Fruit fly (Drosophila melanogaster) whole organism, embryonic: Measurements from ENCODE around the gene Upf1.

Experiments used
- Adf1 ChIP-seq: fragments of 200-800 bp; sonication (Bioruptor generic); IDR thresholded peaks from 2 replicates; pipeline ENCODE4 v1.3.6; 2022; ENCODE audit warnings: missing biosample characterization, missing genetic modification characterization
- CG10431 ChIP-seq: fragments of 200-800 bp; sonication (Bioruptor generic); optimal IDR thresholded peaks from 3 replicates; lab custom pipeline; 2018; ENCODE audit warnings: missing biosample characterization, mild to moderate bottlenecking, missing genetic modification characterization
- CG10462 ChIP-seq: fragments of 200-800 bp; sonication (Bioruptor generic); optimal IDR thresholded peaks from 2 replicates; lab custom pipeline; 2016; ENCODE audit warnings: missing biosample characterization, missing genetic modification characterization
- CG10654 ChIP-seq: fragments of 200-800 bp; sonication (Bioruptor generic); optimal IDR thresholded peaks from 2 replicates; lab custom pipeline; 2016; ENCODE audit warnings: missing biosample characterization, missing genetic modification characterization
- CG1233 ChIP-seq: fragments of 200-800 bp; sonication (Bioruptor generic); optimal IDR thresholded peaks from 4 replicates; lab custom pipeline; 2018; ENCODE audit warnings: missing biosample characterization, mild to moderate bottlenecking, missing genetic modification characterization
- CG12391 ChIP-seq: fragments of 200-800 bp; sonication (Bioruptor generic); optimal IDR thresholded peaks from 3 replicates; lab custom pipeline; 2018; ENCODE audit warnings: missing biosample characterization, mild to moderate bottlenecking, missing genetic modification characterization, moderate library complexity
- CG12659 ChIP-seq: fragments of 200-800 bp; sonication (Bioruptor generic); optimal IDR thresholded peaks from 3 replicates; lab custom pipeline; 2017; ENCODE audit warnings: mild to moderate bottlenecking, missing biosample characterization, missing genetic modification reagents, missing genetic modification characterization
- CG15269 ChIP-seq: fragments of 200-800 bp; sonication (Bioruptor generic); optimal IDR thresholded peaks from 2 replicates; lab custom pipeline; 2018; ENCODE audit warnings: missing biosample characterization, mild to moderate bottlenecking, missing genetic modification characterization, moderate library complexity
- CG17328 ChIP-seq: fragments of 200-800 bp; sonication (Bioruptor generic); IDR thresholded peaks from 2 replicates; pipeline ENCODE4 v1.3.6; 2022; ENCODE audit warnings: missing biosample characterization, missing genetic modification characterization
- CG18476 ChIP-seq: fragments of 200-800 bp; sonication (Bioruptor generic); optimal IDR thresholded peaks from 2 replicates; lab custom pipeline; 2016; ENCODE audit warnings: missing biosample characterization, mild to moderate bottlenecking, missing genetic modification characterization
- CG18764 ChIP-seq: fragments of 200-800 bp; sonication (Bioruptor generic); optimal IDR thresholded peaks from 3 replicates; lab custom pipeline; 2016; ENCODE audit warnings: missing biosample characterization, missing genetic modification characterization
- CG2120 ChIP-seq: fragments of 200-800 bp; sonication (Bioruptor generic); optimal IDR thresholded peaks from 3 replicates; lab custom pipeline; 2016; ENCODE audit warnings: missing biosample characterization, missing genetic modification characterization
- CG2678 ChIP-seq: fragments of 200-800 bp; sonication (Bioruptor generic); optimal IDR thresholded peaks from 3 replicates; lab custom pipeline; 2019; ENCODE audit warnings: missing biosample characterization, mild to moderate bottlenecking, missing genetic modification characterization, moderate library complexity
- CG31388 ChIP-seq: fragments of 200-800 bp; sonication (Bioruptor generic); optimal IDR thresholded peaks from 2 replicates; lab custom pipeline; 2016; ENCODE audit warnings: missing biosample characterization, missing genetic modification characterization
- CG3407 ChIP-seq: fragments of 200-800 bp; sonication (Bioruptor generic); optimal IDR thresholded peaks from 2 replicates; lab custom pipeline; 2018; ENCODE audit warnings: missing biosample characterization, mild to moderate bottlenecking, missing genetic modification characterization
- CG34376 ChIP-seq: fragments of 200-800 bp; sonication (Bioruptor generic); optimal IDR thresholded peaks from 2 replicates; lab custom pipeline; 2018; ENCODE audit warnings: missing biosample characterization, mild to moderate bottlenecking, missing genetic modification characterization
- CG34422 ChIP-seq: fragments of 200-800 bp; sonication (Bioruptor generic); IDR thresholded peaks from 3 replicates; pipeline ENCODE4 v1.3.6; 2022; ENCODE audit warnings: missing biosample characterization, missing genetic modification characterization
- CG8388 ChIP-seq: fragments of 200-800 bp; sonication (Bioruptor generic); optimal IDR thresholded peaks from 2 replicates; lab custom pipeline; 2019; ENCODE audit warnings: missing biosample characterization, mild to moderate bottlenecking, missing genetic modification characterization, moderate library complexity
- CG8765 ChIP-seq: fragments of 200-800 bp; sonication (Bioruptor generic); IDR thresholded peaks from 2 replicates; pipeline ENCODE4 v1.3.6; 2022; ENCODE audit warnings: missing biosample characterization, missing genetic modification characterization
- CG9727 ChIP-seq: fragments of 200-800 bp; sonication (Bioruptor generic); optimal IDR thresholded peaks from 3 replicates; lab custom pipeline; 2017; ENCODE audit warnings: missing biosample characterization, mild to moderate bottlenecking, missing genetic modification characterization
- CrebB ChIP-seq: fragments of 200-800 bp; sonication (Bioruptor generic); optimal IDR thresholded peaks from 3 replicates; lab custom pipeline; 2018; ENCODE audit warnings: missing biosample characterization, mild to moderate bottlenecking, missing genetic modification characterization
- Ets65A ChIP-seq: fragments of 200-800 bp; sonication (Bioruptor generic); peaks from one replicate; lab custom pipeline; 2016; ENCODE audit warnings: missing biosample characterization, missing genetic modification characterization
- H2.0 ChIP-seq: fragments of 200-800 bp; sonication (Bioruptor generic); IDR thresholded peaks from 2 replicates; pipeline ENCODE4 v1.3.6; 2022; ENCODE audit warnings: missing biosample characterization, missing genetic modification characterization
- HLHmδ ChIP-seq: fragments of 200-800 bp; sonication (Bioruptor generic); optimal IDR thresholded peaks from 2 replicates; lab custom pipeline; 2018; ENCODE audit warnings: missing biosample characterization, mild to moderate bottlenecking, missing genetic modification characterization, moderate library complexity
- Hmx ChIP-seq: fragments of 200-800 bp; sonication (Bioruptor generic); optimal IDR thresholded peaks from 2 replicates; lab custom pipeline; 2016; ENCODE audit warnings: missing biosample characterization, missing genetic modification characterization
- Pdp1 ChIP-seq, 2 experiments: fragments of 200-800 bp; sonication (Bioruptor generic); optimal IDR thresholded peaks; 3 replicates each; lab custom pipeline; 2016; ENCODE audit warnings: missing biosample characterization in 2 of 2, missing genetic modification characterization in 2 of 2, mild to moderate bottlenecking in 1 of 2, moderate library complexity in 1 of 2
- Ravus ChIP-seq: fragments of 200-800 bp; sonication (Bioruptor generic); IDR thresholded peaks from 2 replicates; pipeline ENCODE4 v1.3.6; 2022; ENCODE audit warnings: missing biosample characterization, missing genetic modification characterization
- ato ChIP-seq: fragments of 200-800 bp; sonication (Bioruptor generic); IDR thresholded peaks from 2 replicates; pipeline ENCODE4 v1.3.6; 2022; ENCODE audit warnings: missing biosample characterization, missing genetic modification characterization; ENCODE audit not compliant: partially characterized antibody
- br ChIP-seq: fragments of >200 bp; optimal IDR thresholded peaks from 2 replicates; lab custom pipeline; 2017
- cad ChIP-seq: fragments of >200 bp; optimal IDR thresholded peaks from 2 replicates; lab custom pipeline; 2017; ENCODE audit warnings: missing biosample characterization, missing genetic modification characterization
- croc ChIP-seq: fragments of 200-800 bp; sonication (Bioruptor generic); conservative IDR thresholded peaks from 3 replicates; pipeline ENCODE4 v1.3.6; 2022; ENCODE audit warnings: missing biosample characterization, missing genetic modification characterization
- crp ChIP-seq, 2 experiments: fragments of 200-800 bp; sonication (Bioruptor generic); optimal IDR thresholded peaks; 2 replicates in 1 of 2; 3 replicates in 1 of 2; lab custom pipeline; 2017; ENCODE audit warnings: missing biosample characterization in 2 of 2, missing genetic modification characterization in 2 of 2, mild to moderate bottlenecking in 1 of 2, moderate library complexity in 1 of 2
- cwo ChIP-seq: fragments of 200-800 bp; sonication (Bioruptor generic); optimal IDR thresholded peaks from 3 replicates; lab custom pipeline; 2017; ENCODE audit warnings: missing biosample characterization, missing genetic modification characterization, mild to moderate bottlenecking, moderate library complexity, missing genetic modification reagents
- dysf ChIP-seq: fragments of 200-800 bp; sonication (Bioruptor generic); IDR thresholded peaks from 3 replicates; pipeline ENCODE4 v1.3.6; 2022; ENCODE audit warnings: missing biosample characterization, missing genetic modification characterization
- ems ChIP-seq: fragments of 200-800 bp; sonication (Bioruptor generic); optimal IDR thresholded peaks from 3 replicates; lab custom pipeline; 2016; ENCODE audit warnings: missing biosample characterization, missing genetic modification characterization
- eve ChIP-seq, 2 experiments: fragments of >200 bp; optimal IDR thresholded peaks; 2 replicates each; lab custom pipeline; 2017; ENCODE audit warnings: missing biosample characterization in 2 of 2, missing genetic modification characterization in 2 of 2
- fd3F ChIP-seq: fragments of 200-800 bp; sonication (Bioruptor generic); optimal IDR thresholded peaks from 2 replicates; lab custom pipeline; 2018; ENCODE audit warnings: missing biosample characterization, mild to moderate bottlenecking, missing genetic modification characterization, moderate library complexity
- fd64A ChIP-seq: fragments of 200-800 bp; sonication (Bioruptor generic); optimal IDR thresholded peaks from 3 replicates; lab custom pipeline; 2018; ENCODE audit warnings: missing biosample characterization, mild to moderate bottlenecking, missing genetic modification characterization
- fu2 ChIP-seq: fragments of 200-800 bp; sonication (Bioruptor generic); optimal IDR thresholded peaks from 2 replicates; lab custom pipeline; 2016; ENCODE audit warnings: missing biosample characterization, missing genetic modification characterization
- gem ChIP-seq: fragments of 200-800 bp; sonication (Bioruptor generic); optimal IDR thresholded peaks from 2 replicates; lab custom pipeline; 2019; ENCODE audit warnings: missing biosample characterization, mild to moderate bottlenecking, missing genetic modification characterization, moderate library complexity
- hb ChIP-seq: fragments of 200-800 bp; sonication (Bioruptor generic); IDR thresholded peaks from 3 replicates; pipeline ENCODE4 v1.3.6; 2022; ENCODE audit warnings: missing biosample characterization, missing genetic modification characterization; ENCODE audit not compliant: partially characterized antibody
- kay ChIP-seq: fragments of 200-800 bp; sonication (Bioruptor generic); optimal IDR thresholded peaks from 2 replicates; lab custom pipeline; 2016; ENCODE audit warnings: missing biosample characterization, missing genetic modification characterization
- luna ChIP-seq: fragments of 200-800 bp; sonication (Bioruptor generic); optimal IDR thresholded peaks from 2 replicates; lab custom pipeline; 2016; ENCODE audit warnings: missing biosample characterization, missing genetic modification characterization
- maf-S ChIP-seq: fragments of 200-800 bp; sonication (Bioruptor generic); optimal IDR thresholded peaks from 2 replicates; lab custom pipeline; 2016; ENCODE audit warnings: missing biosample characterization, missing genetic modification characterization
- p53 ChIP-seq: fragments of 200-800 bp; sonication (Bioruptor generic); optimal IDR thresholded peaks from 2 replicates; lab custom pipeline; 2016; ENCODE audit warnings: missing biosample characterization, missing genetic modification characterization
- pnt ChIP-seq: fragments of 200-800 bp; sonication (Bioruptor generic); optimal IDR thresholded peaks from 3 replicates; lab custom pipeline; 2016; ENCODE audit warnings: missing biosample characterization, missing genetic modification characterization
- pros ChIP-seq: fragments of 200-800 bp; sonication (Bioruptor generic); optimal IDR thresholded peaks from 3 replicates; lab custom pipeline; 2019; ENCODE audit warnings: missing biosample characterization, mild to moderate bottlenecking, missing genetic modification characterization, moderate library complexity
- ranshi ChIP-seq: fragments of 200-800 bp; sonication (Bioruptor generic); IDR thresholded peaks from 2 replicates; pipeline ENCODE4 v1.3.6; 2022; ENCODE audit warnings: missing biosample characterization, missing genetic modification characterization
- slp2 ChIP-seq: fragments of 200-800 bp; sonication (Bioruptor generic); optimal IDR thresholded peaks from 2 replicates; lab custom pipeline; 2016; ENCODE audit warnings: missing biosample characterization, missing genetic modification characterization
- unpg ChIP-seq: fragments of 200-800 bp; sonication (Bioruptor generic); optimal IDR thresholded peaks from 3 replicates; lab custom pipeline; 2018; ENCODE audit warnings: missing biosample characterization, mild to moderate bottlenecking, missing genetic modification characterization, moderate library complexity
- vfl ChIP-seq: fragments of 200-800 bp; sonication (Bioruptor generic); optimal IDR thresholded peaks from 2 replicates; lab custom pipeline; 2016; ENCODE audit warnings: missing biosample characterization, missing genetic modification characterization
- wek ChIP-seq: fragments of 200-800 bp; sonication (Bioruptor generic); optimal IDR thresholded peaks from 3 replicates; lab custom pipeline; 2018; ENCODE audit warnings: missing biosample characterization, mild to moderate bottlenecking, missing genetic modification characterization, moderate library complexity

Upf1 gene

dm6 chrX:11868866-11869265 is 36.3 kb downstream of the Upf1 start, which contains the start of the genes Nrd1 and CG1847 (continued):
- TF ChIP-seq Adf1 (GFP tag; lab: Robert Waterston, UW) (no peak), p53 (GFP tag; lab: Kevin White, UChicago) (no peak), pnt (no peak), croc (no peak), CG34376 (GFP tag; lab: Kevin White, UChicago) (no peak), CG3407 (GFP tag; lab: Kevin White, UChicago) (no peak), Hmx (GFP tag; lab: Kevin White, UChicago) (no peak), CG10654 (GFP tag; lab: Kevin White, UChicago) (no peak), pros (GFP tag; lab: Kevin White, UChicago) (no peak), unpg (GFP tag; lab: Kevin White, UChicago) (no peak), CG2120 (GFP tag; lab: Kevin White, UChicago) (no peak), crp (GFP tag; optimal IDR thresholded peaks at IDR 0.05; lab: Kevin White, UChicago) (no peak), CG1233 (GFP tag; lab: Kevin White, UChicago) (no peak), HLHmδ (GFP tag; lab: Kevin White, UChicago) (no peak), maf-S (GFP tag; lab: Kevin White, UChicago) (no peak), CG31388 (GFP tag; lab: Kevin White, UChicago) (no peak), vfl (no peak), ems (GFP tag; lab: Kevin White, UChicago) (no peak), Pdp1 (GFP tag; optimal IDR thresholded peaks at IDR 0.05; lab: Kevin White, UChicago) (no peak), Ets65A (GFP tag; lab: Kevin White, UChicago) (no peak), kay (no peak), slp2 (GFP tag; lab: Kevin White, UChicago) (no peak), CrebB (tag; lab: Kevin White, UChicago) (no peak), CG12659 (GFP tag; lab: Kevin White, UChicago) (peak; percentile 57), cad (GFP tag; lab: Kevin White, UChicago) (no peak), gem (tag; lab: Kevin White, UChicago) (no peak), Ravus (no peak), ato (GFP tag; lab: Robert Waterston, UW) (peak; percentile 65), CG18476 (GFP tag; lab: Kevin White, UChicago) (no peak), CG9727 (GFP tag; lab: Kevin White, UChicago) (no peak), CG8388 (GFP tag; lab: Kevin White, UChicago) (no peak), CG10431 (GFP tag; lab: Kevin White, UChicago) (no peak), hb (GFP tag; lab: Robert Waterston, UW) (peak; percentile 84; the same call in 2 of the 3 replicates), CG17328 (no peak), luna (GFP tag; lab: Kevin White, UChicago) (no peak), eve (GFP tag; optimal IDR thresholded peaks at IDR 0.05; lab: Kevin White, UChicago) (no peak), CG10462 (GFP tag; lab: Kevin White, UChicago) (no peak), fd3F (GFP tag; lab: Kevin White, UChicago) (no peak), CG15269 (tag; lab: Kevin White, UChicago) (no peak), CG18764 (GFP tag; lab: Kevin White, UChicago) (no peak), CG2678 (tag; lab: Kevin White, UChicago) (no peak), cwo (GFP tag; lab: Kevin White, UChicago) (no peak), CG12391 (tag; lab: Kevin White, UChicago) (no peak), CG34422 (GFP tag; lab: Robert Waterston, UW) (peak; percentile 13; the same call in 1 of the 3 replicates), H2.0 (no peak), br (lab: Kevin White, UChicago) (no peak), ranshi (GFP tag; lab: Robert Waterston, UW) (no peak), wek (GFP tag; lab: Kevin White, UChicago) (no peak), CG8765 (GFP tag; lab: Robert Waterston, UW) (no peak), fu2 (GFP tag; lab: Kevin White, UChicago) (no peak), dysf (GFP tag; lab: Robert Waterston, UW) (no peak), fd64A (GFP tag; lab: Kevin White, UChicago) (no peak)
